Fruit fly (Drosophila melanogaster) whole organism, prepupa: Measurements from ENCODE around the gene Nthl1.

Experiments used
- Blimp-1 ChIP-seq: fragments of 200-800 bp; sonication (Bioruptor generic); optimal IDR thresholded peaks from 3 replicates; lab custom pipeline; 2017; ENCODE audit warnings: missing biosample characterization, missing genetic modification characterization, mild to moderate bottlenecking, moderate library complexity, missing genetic modification reagents
- CG10631 ChIP-seq: fragments of 200-800 bp; sonication (Bioruptor generic); optimal IDR thresholded peaks from 2 replicates; lab custom pipeline; 2016; ENCODE audit warnings: missing biosample characterization, missing genetic modification characterization
- CG1621 ChIP-seq: fragments of 200-800 bp; sonication (Bioruptor generic); optimal IDR thresholded peaks from 3 replicates; lab custom pipeline; 2018; ENCODE audit warnings: missing biosample characterization, mild to moderate bottlenecking, missing genetic modification characterization
- CG31627 ChIP-seq: fragments of 200-800 bp; sonication (Bioruptor generic); optimal IDR thresholded peaks from 3 replicates; lab custom pipeline; 2016; ENCODE audit warnings: missing biosample characterization, missing genetic modification characterization
- CG34406 ChIP-seq: fragments of 200-800 bp; sonication (Bioruptor generic); optimal IDR thresholded peaks from 3 replicates; lab custom pipeline; 2016; ENCODE audit warnings: missing biosample characterization, missing genetic modification characterization
- CG3919 ChIP-seq: fragments of 200-800 bp; sonication (Bioruptor generic); optimal IDR thresholded peaks from 3 replicates; lab custom pipeline; 2016; ENCODE audit warnings: missing biosample characterization, missing genetic modification characterization
- CG4318 ChIP-seq: fragments of 200-800 bp; sonication (Bioruptor generic); optimal IDR thresholded peaks from 3 replicates; lab custom pipeline; 2017; ENCODE audit warnings: missing biosample characterization, mild to moderate bottlenecking, missing genetic modification characterization
- CG6163 ChIP-seq: fragments of 200-800 bp; sonication (Bioruptor generic); IDR thresholded peaks from 3 replicates; pipeline ENCODE4 v1.3.6; 2022; ENCODE audit warnings: missing biosample characterization, missing genetic modification characterization
- Gug ChIP-seq: fragments of 200-800 bp; sonication (Bioruptor generic); IDR thresholded peaks from 2 replicates; pipeline ENCODE4 v1.3.6; 2022; ENCODE audit warnings: missing biosample characterization, missing genetic modification characterization
- Sox102F ChIP-seq: fragments of 200-800 bp; sonication (Bioruptor generic); optimal IDR thresholded peaks from 2 replicates; lab custom pipeline; 2016; ENCODE audit warnings: missing biosample characterization, mild to moderate bottlenecking, missing genetic modification characterization
- topi ChIP-seq: fragments of 200-800 bp; sonication (Bioruptor generic); optimal IDR thresholded peaks from 3 replicates; lab custom pipeline; 2016; ENCODE audit warnings: missing biosample characterization, missing genetic modification characterization

dm6 chr2L:20971659-20972314 lies 44.1 kb upstream of the Nthl1 start:
- TF ChIP-seq CG31627 (no peak), Sox102F (GFP tag; lab: Kevin White, UChicago) (no peak), Blimp-1 (no peak), CG34406 (no peak), CG3919 (GFP tag; lab: Kevin White, UChicago) (no peak), Gug (GFP tag; lab: Robert Waterston, UW) (no peak), CG4318 (GFP tag; lab: Kevin White, UChicago) (no peak), CG6163 (GFP tag; lab: Robert Waterston, UW) (no peak), topi (no peak), CG1621 (tag; lab: Kevin White, UChicago) (no peak), CG10631 (GFP tag; lab: Kevin White, UChicago) (no peak)
